Worm (Caenorhabditis elegans): ENCODE data around the gene ceh-62.

ceh-62 gene

ce11 chrII:10838550-10838949 is 33.0 kb downstream of the ceh-62 start:
- TF ChIP-seq pag-3 (tag; optimal IDR thresholded peaks at IDR 0.05; ENCODE audit: borderline replicate concordance, insufficient read depth), result no peak

ce11 chrII:10840067-10840466 is 34.5 kb downstream of the ceh-62 start:
- TF ChIP-seq nhr-12 (tag; optimal IDR thresholded peaks at IDR 0.05), result no peak
- peak; percentile 82 for TF ChIP-seq fkh-8 (tag; optimal IDR thresholded peaks at IDR 0.05)
- no peak for TF ChIP-seq alr-1 (tag; optimal IDR thresholded peaks at IDR 0.05; ENCODE audit: borderline replicate concordance)
- peak; percentile 91 for TF ChIP-seq nhr-71 (tag; optimal IDR thresholded peaks at IDR 0.05)
- TF ChIP-seq elt-2 (tag; optimal IDR thresholded peaks at IDR 0.05), result peak; percentile 55
- TF ChIP-seq swsn-7 (tag; optimal IDR thresholded peaks at IDR 0.05), result peak; percentile 86
- peak; percentile 93 for TF ChIP-seq snu-23 (GFP tag; optimal IDR thresholded peaks at IDR 0.05)
- TF ChIP-seq lin-14 (GFP tag; optimal IDR thresholded peaks at IDR 0.05), result peak; percentile 85
- TF ChIP-seq lin-35 (GFP tag; optimal IDR thresholded peaks at IDR 0.05), result peak; percentile 77 to 89
- no peak for TF ChIP-seq zag-1 (tag; optimal IDR thresholded peaks at IDR 0.05)
- TF ChIP-seq isw-1 (GFP tag; IDR thresholded peaks at IDR 0.05), result peak; percentile 39
- TF ChIP-seq nhr-47 (tag; optimal IDR thresholded peaks at IDR 0.05), result peak; percentile 90
- peak; percentile 70 for TF ChIP-seq jun-1 (tag; optimal IDR thresholded peaks at IDR 0.05)
- TF ChIP-seq C16A3.4 (tag; optimal IDR thresholded peaks at IDR 0.05), result peak; percentile 88
- peak; percentile 85 for TF ChIP-seq C04F5.9 (tag; optimal IDR thresholded peaks at IDR 0.05)
- TF ChIP-seq hpl-2 (GFP tag; optimal IDR thresholded peaks at IDR 0.05), result no peak
- TF ChIP-seq nhr-84 (tag; optimal IDR thresholded peaks at IDR 0.05), result no peak
- TF ChIP-seq egl-13 (tag; optimal IDR thresholded peaks at IDR 0.05), result peak; percentile 63
- no peak for TF ChIP-seq blmp-1 (tag; optimal IDR thresholded peaks at IDR 0.05)
- TF ChIP-seq dpl-1 (GFP tag; optimal IDR thresholded peaks at IDR 0.05), result peak; percentile 58 to 70 (median 69)
- TF ChIP-seq mdl-1 (tag; optimal IDR thresholded peaks at IDR 0.05), result peak; percentile 9 to 86
- peak in 1 of 2 experiments; percentile 54 for TF ChIP-seq egl-27 (tag; optimal IDR thresholded peaks at IDR 0.05)
- TF ChIP-seq lin-39 (tag; optimal IDR thresholded peaks at IDR 0.05), result no peak
- TF ChIP-seq mep-1 (tag; optimal IDR thresholded peaks at IDR 0.05), result peak; percentile 82
- peak; percentile 54 for TF ChIP-seq vab-15 (tag; optimal IDR thresholded peaks at IDR 0.05)
- peak; percentile 87 for TF ChIP-seq nhr-90 (tag; optimal IDR thresholded peaks at IDR 0.05; ENCODE audit: poor library complexity)
- TF ChIP-seq Y116A8C.19 (tag; optimal IDR thresholded peaks at IDR 0.05; ENCODE audit: borderline replicate concordance), result no peak
- TF ChIP-seq pag-3 (tag; optimal IDR thresholded peaks at IDR 0.05; ENCODE audit: borderline replicate concordance, insufficient read depth), result no peak
- TF ChIP-seq ceh-90 (tag; optimal IDR thresholded peaks at IDR 0.05), result peak; percentile 6
- no peak for TF ChIP-seq nhr-11 (tag; optimal IDR thresholded peaks at IDR 0.05)
- TF ChIP-seq ceh-8 (GFP tag; optimal IDR thresholded peaks at IDR 0.05), result peak; percentile 77
- TF ChIP-seq C34B4.2 (tag; optimal IDR thresholded peaks at IDR 0.05), result no peak
- peak; percentile 72 for TF ChIP-seq xbp-1 (tag; optimal IDR thresholded peaks at IDR 0.05)
- TF ChIP-seq ceh-82 (tag; optimal IDR thresholded peaks at IDR 0.05), result peak; percentile 72 to 88 (median 82)
- peak; percentile 74 for TF ChIP-seq skn-1 (tag; optimal IDR thresholded peaks at IDR 0.05)
- peak; percentile 82 for TF ChIP-seq nhr-85 (tag)
- TF ChIP-seq dsc-1 (tag; optimal IDR thresholded peaks at IDR 0.05), result peak; percentile 88
- peak; percentile 46 for TF ChIP-seq grh-1 (GFP tag; IDR thresholded peaks at IDR 0.05)
- TF ChIP-seq elt-3 (tag; optimal IDR thresholded peaks at IDR 0.05), result peak in 4 of 6 experiments; percentile 55 to 83 (median 64)
- TF ChIP-seq hlh-17 (GFP tag; optimal IDR thresholded peaks at IDR 0.05; ENCODE audit: borderline replicate concordance), result no peak
- peak; percentile 53; the same call in 1 of the 2 replicates for TF ChIP-seq mab-9 (GFP tag; IDR thresholded peaks at IDR 0.05)
- TF ChIP-seq unc-30 (tag; optimal IDR thresholded peaks at IDR 0.05), result no peak
- 0 out of 2 replicates have a peak, but pooled peaks have one; percentile 25 for TF ChIP-seq unc-98 (GFP tag; IDR thresholded peaks at IDR 0.05)
- TF ChIP-seq efl-3 (GFP tag; optimal IDR thresholded peaks at IDR 0.05), result no peak
- peak; percentile 84 for TF ChIP-seq tbx-2 (tag; optimal IDR thresholded peaks at IDR 0.05)
- TF ChIP-seq ceh-88 (GFP tag; IDR thresholded peaks at IDR 0.05), result peak; percentile 59; the same call in 1 of the 2 replicates
- peak; percentile 23 for TF ChIP-seq nhr-237 (tag; optimal IDR thresholded peaks at IDR 0.05)
- TF ChIP-seq mef-2 (tag; optimal IDR thresholded peaks at IDR 0.05), result peak; percentile 30
- no peak for TF ChIP-seq ama-1 (optimal IDR thresholded peaks at IDR 0.05)
- TF ChIP-seq fkh-10 (GFP tag; optimal IDR thresholded peaks at IDR 0.05), result peak; percentile 78
